Worm (Caenorhabditis elegans) whole organism, late embryonic: ENCODE measurements around the gene emb-9.

Experiments
- C08G9.2 ChIP-seq: sonication (generic microtip); optimal IDR thresholded peaks from 2 replicates; lab custom pipeline; 2016; ENCODE audit warnings: mild to moderate bottlenecking, missing genetic modification characterization, moderate library complexity, missing compliant biosample characterization
- C38D4.7 ChIP-seq: fragments of 200-800 bp; sonication (Bioruptor generic); optimal IDR thresholded peaks from 2 replicates; lab custom pipeline; 2018; ENCODE audit warnings: mild to moderate bottlenecking, missing genetic modification characterization, moderate library complexity, missing compliant biosample characterization
- K02D7.2 ChIP-seq: sonication (generic microtip); optimal IDR thresholded peaks from 2 replicates; lab custom pipeline; 2017; ENCODE audit warnings: mild to moderate bottlenecking, missing genetic modification characterization, missing compliant biosample characterization
- K09A11.1 ChIP-seq: sonication (generic microtip); optimal IDR thresholded peaks from 2 replicates; lab custom pipeline; 2017; ENCODE audit warnings: antibody characterized with exemption, mild to moderate bottlenecking, missing genetic modification characterization, missing compliant biosample characterization; ENCODE audit not compliant: insufficient read depth
- T23F11.4 ChIP-seq: fragments of 200-800 bp; sonication (Bioruptor generic); optimal IDR thresholded peaks from 2 replicates; lab custom pipeline; 2018; ENCODE audit warnings: mild to moderate bottlenecking, missing genetic modification characterization, missing compliant biosample characterization
- Y22D7AL.16 ChIP-seq: sonication (generic microtip); optimal IDR thresholded peaks from 2 replicates; lab custom pipeline; 2016; ENCODE audit warnings: missing genetic modification characterization, missing compliant biosample characterization
- ahr-1 ChIP-seq: sonication (generic microtip); optimal IDR thresholded peaks from 2 replicates; lab custom pipeline; 2016; ENCODE audit warnings: missing genetic modification characterization, missing compliant biosample characterization
- ceh-14 ChIP-seq: sonication (generic microtip); optimal IDR thresholded peaks from 2 replicates; lab custom pipeline; 2016; ENCODE audit warnings: missing genotype, missing genetic modification characterization, missing compliant biosample characterization
- ceh-19 ChIP-seq: fragments of 200-800 bp; sonication (Bioruptor generic); optimal IDR thresholded peaks from 2 replicates; lab custom pipeline; 2018; ENCODE audit warnings: mild to moderate bottlenecking, missing genetic modification characterization, missing compliant biosample characterization
- ceh-2 ChIP-seq: sonication (generic microtip); optimal IDR thresholded peaks from 2 replicates; lab custom pipeline; 2016; ENCODE audit warnings: missing genotype, missing genetic modification characterization, missing compliant biosample characterization
- ceh-31 ChIP-seq: sonication (generic microtip); optimal IDR thresholded peaks from 2 replicates; lab custom pipeline; 2016; ENCODE audit warnings: missing genetic modification characterization, missing compliant biosample characterization
- ceh-48 ChIP-seq: sonication (generic microtip); optimal IDR thresholded peaks from 2 replicates; lab custom pipeline; 2016; ENCODE audit warnings: missing genetic modification characterization, inconsistent platforms, missing compliant biosample characterization
- ceh-6 ChIP-seq: fragments of 200-800 bp; sonication (Bioruptor generic); optimal IDR thresholded peaks from 2 replicates; lab custom pipeline; 2018; ENCODE audit warnings: mild to moderate bottlenecking, missing genetic modification characterization, missing compliant biosample characterization
- ceh-9 ChIP-seq: sonication (generic microtip); optimal IDR thresholded peaks from 2 replicates; lab custom pipeline; 2016; ENCODE audit warnings: mild to moderate bottlenecking, missing genetic modification characterization, inconsistent platforms, missing compliant biosample characterization
- dve-1 ChIP-seq: sonication (generic microtip); optimal IDR thresholded peaks from 2 replicates; lab custom pipeline; 2017; ENCODE audit warnings: antibody characterized with exemption, mild to moderate bottlenecking, missing genetic modification characterization, missing compliant biosample characterization
- elt-2 ChIP-seq: sonication (generic microtip); optimal IDR thresholded peaks from 2 replicates; lab custom pipeline; 2016; ENCODE audit warnings: missing genetic modification reagents, missing genetic modification characterization, missing compliant biosample characterization
- ets-4 ChIP-seq: sonication (generic microtip); optimal IDR thresholded peaks from 2 replicates; lab custom pipeline; 2016; ENCODE audit warnings: missing genetic modification characterization, missing compliant biosample characterization
- eyg-1 ChIP-seq: sonication (generic microtip); optimal IDR thresholded peaks from 2 replicates; lab custom pipeline; 2016; ENCODE audit warnings: missing genotype, missing genetic modification characterization, missing compliant biosample characterization
- fax-1 ChIP-seq: sonication (generic microtip); optimal IDR thresholded peaks from 2 replicates; lab custom pipeline; 2016; ENCODE audit warnings: missing genotype, missing genetic modification characterization, missing compliant biosample characterization
- fkh-6 ChIP-seq: sonication (generic microtip); optimal IDR thresholded peaks from 2 replicates; lab custom pipeline; 2016; ENCODE audit warnings: missing genetic modification characterization, missing compliant biosample characterization
- hlh-15 ChIP-seq: sonication (generic microtip); optimal IDR thresholded peaks from 2 replicates; lab custom pipeline; 2016; ENCODE audit warnings: missing genetic modification characterization, missing compliant biosample characterization
- lin-11 ChIP-seq: fragments of 200-800 bp; sonication (Bioruptor generic); optimal IDR thresholded peaks from 2 replicates; lab custom pipeline; 2018; ENCODE audit warnings: mild to moderate bottlenecking, missing genetic modification characterization, missing compliant biosample characterization
- madf-2 ChIP-seq: sonication (generic microtip); optimal IDR thresholded peaks from 2 replicates; lab custom pipeline; 2017; ENCODE audit warnings: missing genetic modification characterization, missing compliant biosample characterization
- mec-3 ChIP-seq: sonication (generic microtip); optimal IDR thresholded peaks from 2 replicates; lab custom pipeline; 2016; ENCODE audit warnings: borderline replicate concordance, missing genetic modification characterization, missing compliant biosample characterization
- pag-3 ChIP-seq: sonication (generic microtip); optimal IDR thresholded peaks from 2 replicates; lab custom pipeline; 2016; ENCODE audit warnings: missing compliant biosample characterization, missing genetic modification characterization, borderline replicate concordance
- pat-9 ChIP-seq: fragments of 200-800 bp; sonication (Bioruptor generic); optimal IDR thresholded peaks from 2 replicates; lab custom pipeline; 2018; ENCODE audit warnings: mild to moderate bottlenecking, missing genetic modification characterization, moderate library complexity, missing compliant biosample characterization
- pax-1 ChIP-seq: fragments of 150-350 bp; optimal IDR thresholded peaks from 2 replicates; lab custom pipeline; 2014; ENCODE audit warnings: missing biosample characterization, missing genetic modification characterization
- pha-2 ChIP-seq: sonication (generic microtip); optimal IDR thresholded peaks from 2 replicates; lab custom pipeline; 2017; ENCODE audit warnings: mild to moderate bottlenecking, missing genetic modification characterization, missing compliant biosample characterization
- pqm-1 ChIP-seq: sonication (generic microtip); optimal IDR thresholded peaks from 2 replicates; lab custom pipeline; 2016; ENCODE audit warnings: missing genetic modification characterization, missing compliant biosample characterization
- pros-1 ChIP-seq: fragments of 150-350 bp; optimal IDR thresholded peaks from 2 replicates; lab custom pipeline; 2014; ENCODE audit warnings: missing biosample characterization, missing genetic modification reagents, missing genetic modification characterization
- ref-2 ChIP-seq: sonication (generic microtip); optimal IDR thresholded peaks from 2 replicates; lab custom pipeline; 2016; ENCODE audit warnings: missing genetic modification characterization, missing compliant biosample characterization
- rnt-1 ChIP-seq: sonication (generic microtip); optimal IDR thresholded peaks from 2 replicates; lab custom pipeline; 2016; ENCODE audit warnings: missing genetic modification characterization, missing compliant biosample characterization
- sox-2 ChIP-seq: fragments of 200-800 bp; sonication (Bioruptor generic); IDR thresholded peaks from 2 replicates; pipeline ENCODE4 v1.3.6; 2022; ENCODE audit warnings: missing genetic modification reagents, missing genetic modification characterization, missing compliant biosample characterization
- sox-4 ChIP-seq: sonication (generic microtip); optimal IDR thresholded peaks from 2 replicates; lab custom pipeline; 2017; ENCODE audit warnings: mild to moderate bottlenecking, missing genetic modification characterization, inconsistent platforms, missing compliant biosample characterization
- syd-9 ChIP-seq: sonication (generic microtip); optimal IDR thresholded peaks from 2 replicates; lab custom pipeline; 2016; ENCODE audit warnings: mild to moderate bottlenecking, missing genetic modification characterization, moderate library complexity, missing compliant biosample characterization
- tbx-7 ChIP-seq: sonication (generic microtip); optimal IDR thresholded peaks from 2 replicates; lab custom pipeline; 2016; ENCODE audit warnings: missing genotype, missing genetic modification characterization, missing compliant biosample characterization
- unc-3 ChIP-seq, 2 experiments: fragments of 200-800 bp in 1 of 2; sonication (Bioruptor generic) in 1 of 2; sonication (generic microtip) in 1 of 2; conservative IDR thresholded peaks in 1 of 2; optimal IDR thresholded peaks in 1 of 2; 2 replicates each; pipeline versions ENCODE4 v1.3.6 to Lab custom; 2016 to 2022; ENCODE audit warnings: missing compliant biosample characterization in 2 of 2, missing genetic modification characterization in 2 of 2, missing genetic modification reagents in 1 of 2
- unc-55 ChIP-seq: sonication (generic microtip); optimal IDR thresholded peaks from 2 replicates; lab custom pipeline; 2017; ENCODE audit warnings: missing biosample characterization, missing genetic modification reagents, missing genetic modification characterization
- unc-86 ChIP-seq: sonication (generic microtip); optimal IDR thresholded peaks from 2 replicates; lab custom pipeline; 2016; ENCODE audit warnings: missing genetic modification characterization, missing compliant biosample characterization
- ztf-16 ChIP-seq: sonication (generic microtip); optimal IDR thresholded peaks from 2 replicates; lab custom pipeline; 2017; ENCODE audit warnings: missing genetic modification characterization, missing compliant biosample characterization

Gene emb-9

DNA sequence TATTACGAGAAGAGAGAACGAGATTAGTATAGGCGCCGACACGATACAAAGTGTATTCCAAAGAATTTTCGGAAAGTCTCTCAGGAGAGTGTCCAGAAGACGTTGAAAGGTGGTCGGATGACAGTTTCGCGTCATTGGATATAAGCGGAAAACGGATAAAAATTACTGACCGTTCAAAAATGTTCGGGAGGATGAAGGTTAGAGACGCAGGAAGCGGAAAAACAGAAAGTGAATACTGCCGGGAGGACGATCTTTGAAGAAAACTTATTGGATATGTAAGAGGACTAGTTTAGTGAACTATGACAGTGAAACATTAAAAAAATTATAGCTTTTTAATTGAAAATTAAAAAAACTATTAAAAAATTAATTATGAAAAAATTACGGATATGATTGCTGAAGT, 9.2 kb downstream of the emb-9 start:
- TF ChIP-seq ceh-31 (no peak), mec-3 (tag; lab: Kevin White, UChicago) (no peak), sox-4 (no peak), ahr-1 (tag; lab: Kevin White, UChicago) (no peak), rnt-1 (tag; lab: Kevin White, UChicago) (no peak), pqm-1 (tag; lab: Kevin White, UChicago) (no peak), unc-86 (tag; lab: Kevin White, UChicago) (no peak), tbx-7 (tag; lab: Kevin White, UChicago) (no peak), hlh-15 (tag; lab: Kevin White, UChicago) (no peak), C38D4.7 (no peak), unc-55 (GFP tag; lab: Kevin White, UChicago) (no peak)

DNA sequence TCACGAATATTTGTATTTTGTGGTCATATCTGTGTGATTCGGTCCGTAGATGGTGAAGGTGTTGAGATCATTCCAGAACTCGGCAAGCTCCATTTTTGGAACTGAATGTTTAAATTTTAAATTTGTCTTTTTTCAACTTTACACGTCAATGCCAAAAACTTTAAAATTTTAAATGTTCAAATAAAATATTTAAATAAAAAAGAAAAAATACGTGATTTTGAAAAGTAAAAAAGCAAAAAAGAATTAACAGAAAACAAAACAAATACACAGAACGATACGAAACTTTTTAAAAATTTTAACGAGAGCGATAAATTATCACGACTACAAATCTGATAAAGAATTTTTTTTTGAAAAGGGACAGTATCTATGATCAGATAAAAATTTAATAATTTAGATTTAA, 10.1 kb downstream of the emb-9 start, which contains the start of gene elo-4:
elo-4 (minus strand) TSS at position 101 of the 400 bp plus-strand sequence.
- TF ChIP-seq ztf-16 (tag; lab: Kevin White, UChicago) (no peak), unc-3 (GFP tag; conservative IDR thresholded peaks at IDR 0.05; lab: Robert Waterston, UW) (no peak), unc-3 (tag; optimal IDR thresholded peaks at IDR 0.05; lab: Kevin White, UChicago) (no peak), ceh-6 (GFP tag; lab: Kevin White, UChicago) (no peak), elt-2 (tag; lab: Kevin White, UChicago) (no peak), pros-1 (no peak)

DNA sequence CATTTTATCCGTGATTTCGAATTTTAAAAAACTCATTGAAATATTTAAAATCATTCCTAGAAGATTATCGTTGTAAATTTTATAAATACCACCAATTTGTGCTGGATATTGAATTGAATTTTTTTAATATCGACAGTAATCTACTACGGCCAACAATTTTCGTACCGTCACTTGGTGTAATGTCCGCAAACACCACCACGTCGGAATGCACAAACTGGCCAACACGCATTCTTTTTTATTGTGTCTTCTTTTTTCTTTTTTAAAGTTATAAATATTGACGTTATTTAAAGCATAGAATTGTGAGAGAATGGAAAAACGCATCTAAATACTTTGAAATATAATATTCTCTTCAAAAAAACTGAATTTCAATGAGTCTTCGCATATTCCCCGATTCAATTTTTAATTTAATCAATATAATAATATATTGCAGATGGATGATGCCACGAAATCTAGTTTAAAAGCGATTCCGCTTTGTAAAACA, 13.1 kb downstream of the emb-9 start, which contains the start of gene ufc-1:
ufc-1 (plus strand) TSS at position 431 of the 481 bp plus-strand sequence.
- no peak for TF ChIP-seq eyg-1
- no peak for TF ChIP-seq sox-2 (GFP tag; lab: Robert Waterston, UW)
- no peak for TF ChIP-seq ahr-1 (tag; lab: Kevin White, UChicago)
- TF ChIP-seq fax-1 (tag; lab: Kevin White, UChicago) = no peak
- TF ChIP-seq ceh-48 (tag; lab: Kevin White, UChicago) = no peak
- no peak for TF ChIP-seq pha-2 (tag; lab: Kevin White, UChicago)
- TF ChIP-seq madf-2 (tag; lab: Kevin White, UChicago) = no peak
- no peak for TF ChIP-seq ets-4 (tag; lab: Kevin White, UChicago)
- no peak for TF ChIP-seq pqm-1 (tag; lab: Kevin White, UChicago)

DNA sequence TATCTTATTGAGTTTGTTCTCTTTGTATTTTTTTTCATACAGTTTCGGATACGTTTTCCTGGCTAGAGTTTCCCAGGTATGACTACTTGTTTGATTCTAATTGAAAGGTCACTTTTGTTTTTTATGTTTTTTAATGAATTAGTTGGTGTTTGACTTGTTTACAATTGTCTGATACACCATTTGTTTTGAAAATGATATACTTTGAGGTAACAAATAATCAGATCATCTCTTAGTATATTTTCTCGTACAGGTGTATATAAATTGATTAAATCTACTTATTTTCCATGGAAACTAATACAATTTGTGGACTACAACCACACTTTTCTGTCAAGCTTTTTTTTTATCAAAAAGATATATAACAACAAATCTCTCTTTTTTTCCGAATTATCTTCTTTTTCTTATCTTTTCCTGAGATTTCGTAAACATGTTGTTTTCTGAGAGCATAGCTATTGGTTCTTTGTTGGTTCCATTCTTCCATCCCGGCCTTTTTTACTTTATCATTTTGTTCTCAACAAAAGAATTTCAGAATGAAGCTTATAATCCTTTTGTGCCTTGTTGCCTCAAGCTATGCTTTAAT, 14.4 kb downstream of the emb-9 start, which contains the start of gene ttr-5:
ttr-5 (plus strand) TSS at position 527 of the 577 bp plus-strand sequence.
- TF ChIP-seq syd-9 (tag; lab: Kevin White, UChicago) = no peak
- TF ChIP-seq ref-2 (tag; lab: Kevin White, UChicago) = no peak
- no peak for TF ChIP-seq elt-2 (tag; lab: Kevin White, UChicago)
- no peak for TF ChIP-seq ceh-19 (GFP tag; lab: Kevin White, UChicago)
- TF ChIP-seq fax-1 (tag; lab: Kevin White, UChicago) = no peak
- TF ChIP-seq K09A11.1 = no peak
- TF ChIP-seq ahr-1 (tag; lab: Kevin White, UChicago) = no peak
- no peak for TF ChIP-seq fkh-6 (tag; lab: Kevin White, UChicago)
- no peak for TF ChIP-seq ceh-9 (tag; lab: Kevin White, UChicago)
- no peak for TF ChIP-seq K02D7.2 (tag; lab: Kevin White, UChicago)

DNA sequence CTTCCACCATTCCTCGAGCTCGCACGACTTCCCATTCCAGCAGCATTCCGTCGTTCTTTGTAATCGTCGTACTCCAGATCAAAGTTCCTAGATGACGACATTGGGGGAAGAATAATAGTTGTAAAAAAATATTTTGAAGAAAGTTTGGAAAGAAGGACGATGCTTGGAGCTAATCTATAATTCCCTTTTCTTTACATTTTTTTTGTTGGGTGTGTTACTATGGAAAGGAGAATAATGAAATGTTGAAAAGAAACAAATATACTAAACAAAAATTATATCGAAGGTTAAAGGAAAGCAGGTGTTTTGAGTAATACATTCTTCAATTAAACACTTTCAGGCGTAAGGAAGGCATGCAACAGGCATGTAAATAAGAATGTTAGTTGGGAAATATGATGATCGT, 15.0 kb downstream of the emb-9 start, which contains the start of gene C40H1.3:
C40H1.3 (minus strand) TSS at position 101 of the 400 bp plus-strand sequence.
- TF ChIP-seq pag-3 (tag; lab: Kevin White, UChicago) (no peak), lin-11 (tag; lab: Kevin White, UChicago) (no peak), ceh-48 (tag; lab: Kevin White, UChicago) (no peak), T23F11.4 (no peak), ztf-16 (tag; lab: Kevin White, UChicago) (no peak), dve-1 (no peak), pat-9 (no peak), ceh-6 (GFP tag; lab: Kevin White, UChicago) (no peak), C08G9.2 (tag; lab: Kevin White, UChicago) (no peak), ceh-14 (tag; lab: Kevin White, UChicago) (no peak), pax-1 (tag; lab: Kevin White, UChicago) (no peak), ceh-19 (GFP tag; lab: Kevin White, UChicago) (no peak), Y22D7AL.16 (tag; lab: Kevin White, UChicago) (no peak), ceh-2 (no peak)
- TF ChIP-seq, all 69 proteins: peak for 0
